Fruit fly (Drosophila melanogaster): ENCODE data around the gene CG15399.
A peak's percentile ranks its signal among the peaks of the same experiment; 100 is the strongest.

The CG15399 gene

dm6 chr2L:2752460-2753411 lies 18.8 kb downstream of the CG15399 start, which contains the start of gene Pgk (continued):
- no peak for TF ChIP-seq CG2199 (GFP tag; IDR thresholded peaks at IDR 0.05)
- peak; percentile 54 for TF ChIP-seq trem (tag; optimal IDR thresholded peaks at IDR 0.05)
- TF ChIP-seq CG31388 (GFP tag; optimal IDR thresholded peaks at IDR 0.05): no peak
- no peak for TF ChIP-seq CG7271 (tag; optimal IDR thresholded peaks at IDR 0.05)
- TF ChIP-seq bcd (GFP tag; optimal IDR thresholded peaks at IDR 0.05): no peak
- TF ChIP-seq CG30431 (GFP tag; optimal IDR thresholded peaks at IDR 0.05): no peak
- TF ChIP-seq Myb (GFP tag; optimal IDR thresholded peaks at IDR 0.05): peak; percentile 37
- TF ChIP-seq CG9817 (tag; optimal IDR thresholded peaks at IDR 0.05): peak; percentile 16
- TF ChIP-seq CG11085 (GFP tag; IDR thresholded peaks at IDR 0.05): no peak
- TF ChIP-seq ems (GFP tag; optimal IDR thresholded peaks at IDR 0.05): peak; percentile 62
- peak; percentile 73 for TF ChIP-seq lilli (GFP tag; optimal IDR thresholded peaks at IDR 0.05)
- no peak for TF ChIP-seq Oaz (GFP tag; IDR thresholded peaks at IDR 0.05)
- peak; percentile 12 for TF ChIP-seq CG10431 (GFP tag; optimal IDR thresholded peaks at IDR 0.05)
- TF ChIP-seq CG9876 (GFP tag; optimal IDR thresholded peaks at IDR 0.05): peak; percentile 31
- TF ChIP-seq CG31441 (GFP tag; IDR thresholded peaks at IDR 0.05): no peak
- peak; percentile 25 for TF ChIP-seq nmo (GFP tag; optimal IDR thresholded peaks at IDR 0.05)
- TF ChIP-seq CG43689 (GFP tag; IDR thresholded peaks at IDR 0.05): no peak
- no peak for TF ChIP-seq CG17361 (GFP tag; IDR thresholded peaks at IDR 0.05)
- no peak for TF ChIP-seq CG34224 (GFP tag; IDR thresholded peaks at IDR 0.05; ENCODE audit: partially characterized antibody)
- peak; percentile 94 for TF ChIP-seq sens (GFP tag)
- TF ChIP-seq gt (GFP tag; IDR thresholded peaks at IDR 0.05): no peak
- peak; percentile 81 for TF ChIP-seq CG10543 (GFP tag; optimal IDR thresholded peaks at IDR 0.05)
- TF ChIP-seq ara (GFP tag; IDR thresholded peaks at IDR 0.05): no peak
- no peak for TF ChIP-seq seq (GFP tag; IDR thresholded peaks at IDR 0.05)
- peak; percentile 59 for TF ChIP-seq onecut (GFP tag; IDR thresholded peaks at IDR 0.05)
- TF ChIP-seq gsb (GFP tag; IDR thresholded peaks at IDR 0.05): no peak
- TF ChIP-seq CG1792 (GFP tag; optimal IDR thresholded peaks at IDR 0.05): no peak
- TF ChIP-seq MBD-R2 (GFP tag; IDR thresholded peaks at IDR 0.05): no peak
- no peak for TF ChIP-seq Hmx (GFP tag; optimal IDR thresholded peaks at IDR 0.05)
- TF ChIP-seq Atf6 (GFP tag; IDR thresholded peaks at IDR 0.05): no peak
- TF ChIP-seq CG10267 (tag; optimal IDR thresholded peaks at IDR 0.05): peak; percentile 44
- peak; percentile 17 for TF ChIP-seq CG8944 (GFP tag; optimal IDR thresholded peaks at IDR 0.05)
- peak; percentile 67 for TF ChIP-seq lab (GFP tag; optimal IDR thresholded peaks at IDR 0.05)
- TF ChIP-seq gsb-n (tag; optimal IDR thresholded peaks at IDR 0.05): peak; percentile 32
- TF ChIP-seq Jarid2 (GFP tag; optimal IDR thresholded peaks at IDR 0.05): peak; percentile 74
- TF ChIP-seq pros (GFP tag; optimal IDR thresholded peaks at IDR 0.05): peak; percentile 68
- TF ChIP-seq Opbp (GFP tag; IDR thresholded peaks at IDR 0.05; ENCODE audit: partially characterized antibody): no peak
- no peak for TF ChIP-seq dati (GFP tag; IDR thresholded peaks at IDR 0.05)
- peak; percentile 88 for TF ChIP-seq CG11504 (tag; optimal IDR thresholded peaks at IDR 0.05)
- peak; percentile 44 for TF ChIP-seq CG3407 (GFP tag; optimal IDR thresholded peaks at IDR 0.05)
- TF ChIP-seq lola (GFP tag; optimal IDR thresholded peaks at IDR 0.05): peak in 1 of 3 experiments; percentile 0
- no peak for TF ChIP-seq Max (GFP tag; optimal IDR thresholded peaks at IDR 0.05)
- TF ChIP-seq tll (GFP tag; optimal IDR thresholded peaks at IDR 0.05): no peak
- no peak for TF ChIP-seq corto (GFP tag; optimal IDR thresholded peaks at IDR 0.05)
- TF ChIP-seq tap (tag; optimal IDR thresholded peaks at IDR 0.05): peak; percentile 14
- peak; percentile 21 for TF ChIP-seq Hmr (GFP tag; optimal IDR thresholded peaks at IDR 0.05)
- no peak for TF ChIP-seq CG6654 (GFP tag; optimal IDR thresholded peaks at IDR 0.05)
- TF ChIP-seq Dek (tag; optimal IDR thresholded peaks at IDR 0.05): peak; percentile 55
- TF ChIP-seq Med (GFP tag): peak; percentile 88

All from whole organism, embryonic.